Worm (Caenorhabditis elegans): Measurements from ENCODE around the gene ocr-3.

ocr-3 gene

ce11 chrX:15175211-15175610, 6.7 kb downstream of the ocr-3 start:
- TF ChIP-seq aly-1 (tag; optimal IDR thresholded peaks at IDR 0.05), result no peak
- TF ChIP-seq ets-7 (tag; optimal IDR thresholded peaks at IDR 0.05), result no peak
- TF ChIP-seq tbx-11 (GFP tag; IDR thresholded peaks at IDR 0.05), result no peak
- TF ChIP-seq F13C5.2 (tag; optimal IDR thresholded peaks at IDR 0.05), result no peak
- no peak for TF ChIP-seq sea-1 (GFP tag; conservative IDR thresholded peaks at IDR 0.05)
- no peak for TF ChIP-seq ceh-36 (tag; optimal IDR thresholded peaks at IDR 0.05)
- TF ChIP-seq hnd-1 (tag; optimal IDR thresholded peaks at IDR 0.05), result no peak
- TF ChIP-seq ceh-13 (GFP tag; optimal IDR thresholded peaks at IDR 0.05), result no peak
- TF ChIP-seq scrt-1 (GFP tag; IDR thresholded peaks at IDR 0.05), result no peak
- TF ChIP-seq hmbx-1 (tag; optimal IDR thresholded peaks at IDR 0.05), result no peak

ce11 chrX:15176431-15176911, 7.9 kb downstream of the ocr-3 start, which contains the start of gene col-41:
Gene col-41 (minus strand): TSS chrX:15176481.
- no peak for TF ChIP-seq aly-1 (tag; optimal IDR thresholded peaks at IDR 0.05)
- TF ChIP-seq tbx-37 (GFP tag; conservative IDR thresholded peaks at IDR 0.05), result no peak
- TF ChIP-seq pes-1 (GFP tag; IDR thresholded peaks at IDR 0.05), result no peak
- TF ChIP-seq B0310.2 (tag; optimal IDR thresholded peaks at IDR 0.05), result no peak
- no peak for TF ChIP-seq tbx-11 (GFP tag; IDR thresholded peaks at IDR 0.05)
- TF ChIP-seq hmg-4 (GFP tag; optimal IDR thresholded peaks at IDR 0.05), result no peak
- no peak for TF ChIP-seq F13C5.2 (tag; optimal IDR thresholded peaks at IDR 0.05)
- no peak for TF ChIP-seq ets-7 (tag; optimal IDR thresholded peaks at IDR 0.05)
- TF ChIP-seq ceh-36 (tag; optimal IDR thresholded peaks at IDR 0.05), result no peak
- no peak for TF ChIP-seq tra-4 (tag; optimal IDR thresholded peaks at IDR 0.05)
- no peak for TF ChIP-seq hmbx-1 (tag; optimal IDR thresholded peaks at IDR 0.05)
- no peak for TF ChIP-seq scrt-1 (GFP tag; IDR thresholded peaks at IDR 0.05)
- no peak for TF ChIP-seq hnd-1 (tag; optimal IDR thresholded peaks at IDR 0.05)
- no peak for TF ChIP-seq flt-1 (GFP tag; IDR thresholded peaks at IDR 0.05)
- no peak for TF ChIP-seq sea-1 (GFP tag; conservative IDR thresholded peaks at IDR 0.05)
- TF ChIP-seq ama-1 (optimal IDR thresholded peaks at IDR 0.05), result no peak
- TF ChIP-seq ceh-13 (GFP tag; optimal IDR thresholded peaks at IDR 0.05), result no peak

- no peak for TF ChIP-seq aly-1 (tag; optimal IDR thresholded peaks at IDR 0.05)
- peak; percentile 62; the same call in 1 of the 2 replicates for TF ChIP-seq sea-1 (GFP tag; conservative IDR thresholded peaks at IDR 0.05)
- TF ChIP-seq F13C5.2 (tag; optimal IDR thresholded peaks at IDR 0.05), result peak; percentile 77
- TF ChIP-seq tbx-37 (GFP tag; conservative IDR thresholded peaks at IDR 0.05), result peak; percentile 30; the same call in 1 of the 2 replicates
- peak; percentile 50; the same call in 1 of the 2 replicates for TF ChIP-seq tbx-11 (GFP tag; IDR thresholded peaks at IDR 0.05)
- no peak for TF ChIP-seq hmbx-1 (tag; optimal IDR thresholded peaks at IDR 0.05)
- no peak for TF ChIP-seq ets-7 (tag; optimal IDR thresholded peaks at IDR 0.05)
- no peak for TF ChIP-seq ceh-36 (tag; optimal IDR thresholded peaks at IDR 0.05)
- TF ChIP-seq ama-1 (optimal IDR thresholded peaks at IDR 0.05), result no peak
- no peak for TF ChIP-seq ceh-13 (GFP tag; optimal IDR thresholded peaks at IDR 0.05)
- TF ChIP-seq hmg-4 (GFP tag; optimal IDR thresholded peaks at IDR 0.05), result peak; percentile 83
- no peak for TF ChIP-seq hnd-1 (tag; optimal IDR thresholded peaks at IDR 0.05)
These were observed 12.9 kb downstream of the ocr-3 start, which contains the start of gene pkhm-2 for ce11 chrX:15181454-15181853. Gene pkhm-2 (minus strand): TSS chrX:15181465.

- TF ChIP-seq tbx-11 (GFP tag; IDR thresholded peaks at IDR 0.05) (no peak), hmg-4 (GFP tag; optimal IDR thresholded peaks at IDR 0.05) (no peak), B0310.2 (tag; optimal IDR thresholded peaks at IDR 0.05) (no peak), sea-1 (GFP tag; conservative IDR thresholded peaks at IDR 0.05) (no peak), tra-4 (tag; optimal IDR thresholded peaks at IDR 0.05) (no peak), ceh-13 (GFP tag; optimal IDR thresholded peaks at IDR 0.05) (no peak), tbx-37 (GFP tag; conservative IDR thresholded peaks at IDR 0.05) (no peak), scrt-1 (GFP tag; IDR thresholded peaks at IDR 0.05) (no peak), ama-1 (optimal IDR thresholded peaks at IDR 0.05) (no peak)
These were observed 20.0 kb downstream of the ocr-3 start for ce11 chrX:15188510-15188909.

- TF ChIP-seq scrt-1 (GFP tag; IDR thresholded peaks at IDR 0.05) (0 out of 2 replicates have a peak, but pooled peaks have one; percentile 28), hmg-4 (GFP tag; optimal IDR thresholded peaks at IDR 0.05) (no peak), aly-1 (tag; optimal IDR thresholded peaks at IDR 0.05) (no peak), F13C5.2 (tag; optimal IDR thresholded peaks at IDR 0.05) (peak; percentile 0), hmbx-1 (tag; optimal IDR thresholded peaks at IDR 0.05) (no peak)
These were observed 20.6 kb downstream of the ocr-3 start for ce11 chrX:15188986-15189675.

- no peak for TF ChIP-seq ets-7 (tag; optimal IDR thresholded peaks at IDR 0.05)
- TF ChIP-seq flt-1 (GFP tag; IDR thresholded peaks at IDR 0.05), result no peak
- no peak for TF ChIP-seq ceh-13 (GFP tag; optimal IDR thresholded peaks at IDR 0.05)
- TF ChIP-seq tbx-11 (GFP tag; IDR thresholded peaks at IDR 0.05), result no peak
- no peak for TF ChIP-seq sea-1 (GFP tag; conservative IDR thresholded peaks at IDR 0.05)
- TF ChIP-seq hnd-1 (tag; optimal IDR thresholded peaks at IDR 0.05), result no peak
- TF ChIP-seq pes-1 (GFP tag; IDR thresholded peaks at IDR 0.05), result no peak
- TF ChIP-seq ama-1 (optimal IDR thresholded peaks at IDR 0.05), result no peak
- no peak for TF ChIP-seq hmg-4 (GFP tag; optimal IDR thresholded peaks at IDR 0.05)
- TF ChIP-seq tra-4 (tag; optimal IDR thresholded peaks at IDR 0.05), result no peak
- TF ChIP-seq F13C5.2 (tag; optimal IDR thresholded peaks at IDR 0.05), result no peak
- TF ChIP-seq hmbx-1 (tag; optimal IDR thresholded peaks at IDR 0.05), result no peak
- no peak for TF ChIP-seq aly-1 (tag; optimal IDR thresholded peaks at IDR 0.05)
These were observed 21.3 kb downstream of the ocr-3 start, which contains the start of gene T10B10.4 for ce11 chrX:15189823-15190222. Gene T10B10.4 (plus strand): TSS chrX:15190123.

ce11 chrX:15191370-15191769, 22.8 kb downstream of the ocr-3 start:
- TF ChIP-seq tra-4 (tag; optimal IDR thresholded peaks at IDR 0.05) (no peak), hnd-1 (tag; optimal IDR thresholded peaks at IDR 0.05) (no peak), ets-7 (tag; optimal IDR thresholded peaks at IDR 0.05) (no peak), sea-1 (GFP tag; conservative IDR thresholded peaks at IDR 0.05) (no peak), scrt-1 (GFP tag; IDR thresholded peaks at IDR 0.05) (no peak), tbx-11 (GFP tag; IDR thresholded peaks at IDR 0.05) (no peak), tbx-37 (GFP tag; conservative IDR thresholded peaks at IDR 0.05) (no peak), hmbx-1 (tag; optimal IDR thresholded peaks at IDR 0.05) (no peak), aly-1 (tag; optimal IDR thresholded peaks at IDR 0.05) (no peak), ama-1 (optimal IDR thresholded peaks at IDR 0.05) (no peak), B0310.2 (tag; optimal IDR thresholded peaks at IDR 0.05) (no peak), ceh-36 (tag; optimal IDR thresholded peaks at IDR 0.05) (no peak), pes-1 (GFP tag; IDR thresholded peaks at IDR 0.05) (no peak), hmg-4 (GFP tag; optimal IDR thresholded peaks at IDR 0.05) (no peak), flt-1 (GFP tag; IDR thresholded peaks at IDR 0.05) (no peak), ceh-13 (GFP tag; optimal IDR thresholded peaks at IDR 0.05) (no peak), F13C5.2 (tag; optimal IDR thresholded peaks at IDR 0.05) (no peak)

Data from whole organism, early embryonic.